Worm (Caenorhabditis elegans) whole organism, mixed stage, embryonic: Measurements from ENCODE around the gene C12D12.3.

Experiments
- elt-1 ChIP-seq: sonication (generic microtip); optimal IDR thresholded peaks from 2 replicates; lab custom pipeline; 2017; ENCODE audit warnings: missing genetic modification characterization, mild to moderate bottlenecking, missing compliant biosample characterization, antibody characterized with exemption, moderate library complexity, borderline replicate concordance; ENCODE audit not compliant: insufficient read depth
- elt-3 ChIP-seq: fragments of 150-350 bp; optimal IDR thresholded peaks from 2 replicates; lab custom pipeline; 2014; ENCODE audit warnings: missing biosample characterization, missing genetic modification characterization
- pha-4 ChIP-seq: fragments of 150-350 bp; optimal IDR thresholded peaks from 2 replicates; lab custom pipeline; 2018; ENCODE audit warnings: missing biosample characterization, missing genetic modification reagents, missing genetic modification characterization
- unc-39 ChIP-seq: fragments of 150-350 bp; optimal IDR thresholded peaks from 2 replicates; lab custom pipeline; 2014; ENCODE audit warnings: missing biosample characterization, missing genetic modification characterization
- unc-62 ChIP-seq: fragments of 150-350 bp; optimal IDR thresholded peaks from 2 replicates; lab custom pipeline; 2014; ENCODE audit warnings: missing biosample characterization, missing genetic modification reagents, missing genetic modification characterization

DNA sequence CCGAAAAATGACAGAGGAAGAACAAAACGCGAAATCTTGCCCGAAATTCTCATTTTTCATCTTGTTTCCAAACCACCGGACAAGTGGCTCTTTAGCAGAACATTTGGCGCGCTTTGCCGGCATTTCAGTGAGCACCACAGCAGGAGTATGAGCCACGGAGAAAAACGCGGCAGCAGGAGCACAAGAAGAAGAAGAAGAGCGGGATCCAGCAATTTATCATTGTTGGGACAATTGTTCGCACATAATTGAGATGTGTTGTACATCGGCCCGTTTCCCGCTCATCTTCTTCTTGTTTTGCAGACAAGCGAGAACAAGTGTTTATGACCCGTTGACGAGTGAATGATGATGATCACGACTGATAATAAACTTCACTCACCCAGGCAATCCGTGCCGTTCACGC, 33.5 kb upstream of the C12D12.3 start:
- TF ChIP-seq pha-4 (tag; lab: Kevin White, UChicago), result no peak
- TF ChIP-seq unc-39, result no peak
- no peak for TF ChIP-seq elt-1 (tag; lab: Kevin White, UChicago)
- TF ChIP-seq unc-62, result peak; percentile 90
- TF ChIP-seq elt-3 (tag; lab: Kevin White, UChicago), result no peak
